Fruit fly (Drosophila melanogaster) whole organism, embryonic: ENCODE results near the gene rhea.
A peak's percentile ranks its signal among the peaks of the same experiment; 100 is the strongest.

ENCODE experiments used
- Atf-2 ChIP-seq: fragments of 200-800 bp; sonication (Bioruptor generic); optimal IDR thresholded peaks from 2 replicates; lab custom pipeline; 2016; ENCODE audit warnings: missing biosample characterization, missing genetic modification characterization
- CG10543 ChIP-seq: fragments of 200-800 bp; sonication (Bioruptor generic); optimal IDR thresholded peaks from 3 replicates; lab custom pipeline; 2017; ENCODE audit warnings: missing biosample characterization, mild to moderate bottlenecking, missing genetic modification characterization, moderate library complexity
- CG10959 ChIP-seq: fragments of 200-800 bp; sonication (Bioruptor generic); IDR thresholded peaks from 2 replicates; pipeline ENCODE4 v1.3.6; 2022; ENCODE audit warnings: missing biosample characterization, missing genetic modification characterization
- CG12769 ChIP-seq: fragments of 200-800 bp; sonication (Bioruptor generic); optimal IDR thresholded peaks from 2 replicates; lab custom pipeline; 2019; ENCODE audit warnings: missing biosample characterization, mild to moderate bottlenecking, missing genetic modification characterization, moderate library complexity
- CG13894 ChIP-seq: fragments of 200-800 bp; sonication (Bioruptor generic); optimal IDR thresholded peaks from 3 replicates; lab custom pipeline; 2018; ENCODE audit warnings: missing biosample characterization, mild to moderate bottlenecking, missing genetic modification characterization, moderate library complexity
- CG15073 ChIP-seq: fragments of 200-800 bp; sonication (Bioruptor generic); optimal IDR thresholded peaks from 2 replicates; lab custom pipeline; 2016; ENCODE audit warnings: missing biosample characterization, missing genetic modification characterization
- CG17186 ChIP-seq: fragments of 200-800 bp; sonication (Bioruptor generic); optimal IDR thresholded peaks from 3 replicates; lab custom pipeline; 2017; ENCODE audit warnings: missing biosample characterization, missing genetic modification reagents, missing genetic modification characterization
- CG17612 ChIP-seq: fragments of 200-800 bp; sonication (Bioruptor generic); IDR thresholded peaks from 2 replicates; pipeline ENCODE4 v1.3.6; 2022; ENCODE audit warnings: missing biosample characterization, missing genetic modification characterization
- CG30403 ChIP-seq: fragments of 200-800 bp; sonication (Bioruptor generic); optimal IDR thresholded peaks from 3 replicates; lab custom pipeline; 2016; ENCODE audit warnings: missing biosample characterization, missing genetic modification characterization
- CG30431 ChIP-seq: fragments of 200-800 bp; sonication (Bioruptor generic); optimal IDR thresholded peaks from 2 replicates; lab custom pipeline; 2017; ENCODE audit warnings: missing biosample characterization, missing genetic modification characterization
- CG31388 ChIP-seq: fragments of 200-800 bp; sonication (Bioruptor generic); optimal IDR thresholded peaks from 2 replicates; lab custom pipeline; 2016; ENCODE audit warnings: missing biosample characterization, missing genetic modification characterization
- CG32532 ChIP-seq: fragments of 200-800 bp; sonication (Bioruptor generic); IDR thresholded peaks from 2 replicates; pipeline ENCODE4 v1.3.6; 2022; ENCODE audit warnings: missing biosample characterization, missing genetic modification characterization
- CG3281 ChIP-seq: fragments of 200-800 bp; sonication (Bioruptor generic); optimal IDR thresholded peaks from 3 replicates; lab custom pipeline; 2017; ENCODE audit warnings: missing biosample characterization, mild to moderate bottlenecking, missing genetic modification characterization
- CG6254 ChIP-seq: fragments of 200-800 bp; sonication (Bioruptor generic); optimal IDR thresholded peaks from 3 replicates; lab custom pipeline; 2017; ENCODE audit warnings: mild to moderate bottlenecking, missing biosample characterization, missing genetic modification reagents, missing genetic modification characterization
- CG8359 ChIP-seq: fragments of 200-800 bp; sonication (Bioruptor generic); optimal IDR thresholded peaks from 2 replicates; lab custom pipeline; 2017; ENCODE audit warnings: missing biosample characterization, mild to moderate bottlenecking, missing genetic modification characterization, borderline replicate concordance
- CG9437 ChIP-seq: fragments of 200-800 bp; sonication (Bioruptor generic); optimal IDR thresholded peaks from 2 replicates; lab custom pipeline; 2018; ENCODE audit warnings: missing biosample characterization, mild to moderate bottlenecking, missing genetic modification characterization
- CG9797 ChIP-seq: fragments of 200-800 bp; sonication (Bioruptor generic); optimal IDR thresholded peaks from 3 replicates; lab custom pipeline; 2018; ENCODE audit warnings: missing biosample characterization, mild to moderate bottlenecking, missing genetic modification characterization
- CrebB ChIP-seq: fragments of 200-800 bp; sonication (Bioruptor generic); optimal IDR thresholded peaks from 3 replicates; lab custom pipeline; 2018; ENCODE audit warnings: missing biosample characterization, mild to moderate bottlenecking, missing genetic modification characterization
- Dbx ChIP-seq: fragments of 200-800 bp; sonication (Bioruptor generic); IDR thresholded peaks from 3 replicates; pipeline ENCODE4 v1.3.6; 2022; ENCODE audit warnings: missing biosample characterization, missing genetic modification characterization
- Hand ChIP-seq: fragments of 200-800 bp; sonication (Bioruptor generic); optimal IDR thresholded peaks from 2 replicates; lab custom pipeline; 2017; ENCODE audit warnings: mild to moderate bottlenecking, missing biosample characterization, missing genetic modification reagents, missing genetic modification characterization
- Hr39 ChIP-seq: fragments of >200 bp; optimal IDR thresholded peaks from 2 replicates; lab custom pipeline; 2017
- Med ChIP-seq: fragments of 200-800 bp; sonication (Bioruptor generic); peaks from one replicate; lab custom pipeline; 2016; ENCODE audit warnings: missing biosample characterization, missing genetic modification characterization, mild to moderate bottlenecking, inconsistent platforms, moderate library complexity
- NK7.1 ChIP-seq: fragments of 200-800 bp; sonication (Bioruptor generic); optimal IDR thresholded peaks from 3 replicates; lab custom pipeline; 2016; ENCODE audit warnings: missing biosample characterization, missing genetic modification characterization
- Oaz ChIP-seq: fragments of 200-800 bp; sonication (Bioruptor generic); IDR thresholded peaks from 2 replicates; pipeline ENCODE4 v1.3.6; 2022; ENCODE audit warnings: missing biosample characterization, missing genetic modification characterization
- Pdp1 ChIP-seq, 2 experiments: fragments of 200-800 bp; sonication (Bioruptor generic); optimal IDR thresholded peaks; 3 replicates each; lab custom pipeline; 2016; ENCODE audit warnings: missing biosample characterization in 2 of 2, missing genetic modification characterization in 2 of 2, mild to moderate bottlenecking in 1 of 2, moderate library complexity in 1 of 2
- Sry-δ ChIP-seq: fragments of 200-800 bp; sonication (Bioruptor generic); optimal IDR thresholded peaks from 2 replicates; lab custom pipeline; 2016; ENCODE audit warnings: missing biosample characterization, missing genetic modification characterization
- ap ChIP-seq: fragments of 200-800 bp; sonication (Bioruptor generic); IDR thresholded peaks from 2 replicates; pipeline ENCODE4 v1.3.6; 2022; ENCODE audit warnings: missing biosample characterization, missing genetic modification characterization
- ato ChIP-seq: fragments of 200-800 bp; sonication (Bioruptor generic); IDR thresholded peaks from 2 replicates; pipeline ENCODE4 v1.3.6; 2022; ENCODE audit warnings: missing biosample characterization, missing genetic modification characterization; ENCODE audit not compliant: partially characterized antibody
- az2 ChIP-seq: fragments of 200-800 bp; sonication (Bioruptor generic); optimal IDR thresholded peaks from 3 replicates; lab custom pipeline; 2016; ENCODE audit warnings: missing biosample characterization, missing genetic modification characterization
- bsh ChIP-seq, 2 experiments: fragments of 200-800 bp; sonication (Bioruptor generic); optimal IDR thresholded peaks; 2 replicates each; lab custom pipeline; 2017 to 2018; ENCODE audit warnings: mild to moderate bottlenecking in 2 of 2, missing biosample characterization in 2 of 2, missing genetic modification characterization in 2 of 2, moderate library complexity in 1 of 2
- chinmo ChIP-seq: fragments of 200-800 bp; sonication (Bioruptor generic); IDR thresholded peaks from 4 replicates; pipeline ENCODE4 v1.3.6; 2022; ENCODE audit warnings: missing biosample characterization, missing genetic modification characterization; ENCODE audit not compliant: partially characterized antibody
- dati ChIP-seq: fragments of 200-800 bp; sonication (Bioruptor generic); IDR thresholded peaks from 2 replicates; pipeline ENCODE4 v1.3.6; 2022; ENCODE audit warnings: missing biosample characterization, missing genetic modification characterization
- dm ChIP-seq: fragments of 200-800 bp; sonication (Bioruptor generic); optimal IDR thresholded peaks from 3 replicates; lab custom pipeline; 2016; ENCODE audit warnings: missing biosample characterization, missing genetic modification characterization
- fu2 ChIP-seq: fragments of 200-800 bp; sonication (Bioruptor generic); optimal IDR thresholded peaks from 2 replicates; lab custom pipeline; 2016; ENCODE audit warnings: missing biosample characterization, missing genetic modification characterization
- gem ChIP-seq: fragments of 200-800 bp; sonication (Bioruptor generic); optimal IDR thresholded peaks from 2 replicates; lab custom pipeline; 2019; ENCODE audit warnings: missing biosample characterization, mild to moderate bottlenecking, missing genetic modification characterization, moderate library complexity
- grn ChIP-seq: fragments of 200-800 bp; sonication (Bioruptor generic); optimal IDR thresholded peaks from 3 replicates; lab custom pipeline; 2017; ENCODE audit warnings: missing biosample characterization, missing genetic modification characterization
- gt ChIP-seq: fragments of 200-800 bp; sonication (Bioruptor generic); IDR thresholded peaks from 2 replicates; pipeline ENCODE4 v1.3.6; 2022; ENCODE audit warnings: missing biosample characterization, missing genetic modification characterization
- hth ChIP-seq: fragments of >200 bp; optimal IDR thresholded peaks from 2 replicates; lab custom pipeline; 2017; ENCODE audit warnings: inconsistent platforms
- insv ChIP-seq, 2 experiments: fragments of 200-800 bp; sonication (Bioruptor generic); optimal IDR thresholded peaks; 3 replicates each; lab custom pipeline; 2016 to 2018; ENCODE audit warnings: missing biosample characterization in 2 of 2, missing genetic modification characterization in 2 of 2
- kay ChIP-seq: fragments of 200-800 bp; sonication (Bioruptor generic); optimal IDR thresholded peaks from 2 replicates; lab custom pipeline; 2016; ENCODE audit warnings: missing biosample characterization, missing genetic modification characterization
- knrl ChIP-seq: fragments of 200-800 bp; sonication (Bioruptor generic); IDR thresholded peaks from 3 replicates; pipeline ENCODE4 v1.3.6; 2022; ENCODE audit warnings: missing biosample characterization, missing genetic modification characterization; ENCODE audit not compliant: partially characterized antibody
- mirr ChIP-seq: fragments of 200-800 bp; sonication (Bioruptor generic); optimal IDR thresholded peaks from 3 replicates; lab custom pipeline; 2018; ENCODE audit warnings: missing biosample characterization, mild to moderate bottlenecking, missing genetic modification characterization
- nom ChIP-seq: fragments of 200-800 bp; sonication (Bioruptor generic); optimal IDR thresholded peaks from 2 replicates; lab custom pipeline; 2017; ENCODE audit warnings: missing biosample characterization, missing genetic modification characterization, mild to moderate bottlenecking, moderate library complexity, missing genetic modification reagents
- repo ChIP-seq: fragments of 200-800 bp; sonication (Bioruptor generic); optimal IDR thresholded peaks from 2 replicates; lab custom pipeline; 2016; ENCODE audit warnings: missing biosample characterization, missing genetic modification characterization
- schlank ChIP-seq: fragments of 200-800 bp; sonication (Bioruptor generic); optimal IDR thresholded peaks from 2 replicates; lab custom pipeline; 2018; ENCODE audit warnings: missing biosample characterization, mild to moderate bottlenecking, missing genetic modification characterization
- sens-2 ChIP-seq: fragments of 200-800 bp; sonication (Bioruptor generic); IDR thresholded peaks from 2 replicates; pipeline ENCODE4 v1.3.6; 2022; ENCODE audit warnings: missing biosample characterization, missing genetic modification characterization
- slp2 ChIP-seq: fragments of 200-800 bp; sonication (Bioruptor generic); optimal IDR thresholded peaks from 2 replicates; lab custom pipeline; 2016; ENCODE audit warnings: missing biosample characterization, missing genetic modification characterization
- tin ChIP-seq: fragments of 200-800 bp; sonication (Bioruptor generic); optimal IDR thresholded peaks from 3 replicates; lab custom pipeline; 2016; ENCODE audit warnings: missing biosample characterization, missing genetic modification characterization
- toy ChIP-seq: fragments of 200-800 bp; sonication (Bioruptor generic); IDR thresholded peaks from 2 replicates; pipeline ENCODE4 v1.3.6; 2022; ENCODE audit warnings: missing biosample characterization, missing genetic modification characterization
- trem ChIP-seq: fragments of 200-800 bp; optimal IDR thresholded peaks from 3 replicates; lab custom pipeline; 2019; ENCODE audit warnings: missing biosample characterization, mild to moderate bottlenecking, missing genetic modification characterization, moderate library complexity
- z ChIP-seq: fragments of 200-800 bp; sonication (Bioruptor generic); IDR thresholded peaks from 3 replicates; pipeline ENCODE4 v1.3.6; 2022; ENCODE audit warnings: missing biosample characterization, missing genetic modification characterization

rhea gene

DNA sequence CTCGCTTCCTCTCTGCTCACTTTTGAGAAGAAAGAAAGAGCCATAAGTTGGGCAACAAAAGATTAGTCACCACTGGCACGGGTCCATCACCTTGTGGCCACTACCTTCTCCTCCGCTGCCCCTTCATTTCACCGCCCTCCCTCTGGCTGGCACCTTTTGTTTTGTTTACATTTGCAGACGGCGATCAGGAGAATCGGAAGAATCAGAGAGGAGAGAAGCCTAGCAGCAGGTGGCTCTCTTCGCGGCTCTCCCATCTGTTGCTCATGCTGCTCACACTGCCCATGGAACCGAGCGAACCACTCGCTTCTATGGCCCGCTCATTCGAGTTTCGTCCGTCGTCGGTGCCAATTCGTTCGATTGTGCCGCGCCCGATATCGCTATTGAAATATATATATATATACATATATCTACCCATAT lies 1.6 kb downstream of the rhea start (continued):
- no peak for TF ChIP-seq gem
- no peak for TF ChIP-seq CG31388 (GFP tag; lab: Kevin White, UChicago)
- peak; percentile 47 for TF ChIP-seq CG13894 (tag; lab: Kevin White, UChicago)
- peak; percentile 91; the same call in 1 of the 4 replicates for TF ChIP-seq chinmo (GFP tag; lab: Robert Waterston, UW)
- peak; percentile 58 for TF ChIP-seq CG10543 (GFP tag; lab: Kevin White, UChicago)
- no peak for TF ChIP-seq NK7.1
- TF ChIP-seq insv (GFP tag; optimal IDR thresholded peaks at IDR 0.05; lab: Kevin White, UChicago): no peak
- no peak for TF ChIP-seq Oaz (GFP tag; lab: Robert Waterston, UW)
- no peak for TF ChIP-seq Sry-δ (GFP tag; lab: Kevin White, UChicago)
- TF ChIP-seq Hr39 (lab: Kevin White, UChicago): no peak
- peak in 1 of 2 experiments; percentile 66 for TF ChIP-seq Pdp1 (GFP tag; optimal IDR thresholded peaks at IDR 0.05; lab: Kevin White, UChicago)
- no peak for TF ChIP-seq repo (GFP tag; lab: Kevin White, UChicago)
- peak; percentile 85 for TF ChIP-seq Med
- no peak for TF ChIP-seq knrl
- no peak for TF ChIP-seq sens-2 (GFP tag; lab: Robert Waterston, UW)
- no peak for TF ChIP-seq tin (GFP tag; lab: Kevin White, UChicago)
- TF ChIP-seq CG3281 (GFP tag; lab: Kevin White, UChicago): peak; percentile 19
- TF ChIP-seq CG30403 (GFP tag; lab: Kevin White, UChicago): no peak
- peak; percentile 93 for TF ChIP-seq kay (GFP tag; lab: Kevin White, UChicago)
- peak; percentile 61; the same call in 1 of the 2 replicates for TF ChIP-seq CG32532
- TF ChIP-seq toy (GFP tag; lab: Robert Waterston, UW): no peak; the same call in 1 of the 2 replicates
- no peak for TF ChIP-seq CG9797
- TF ChIP-seq dm (GFP tag; lab: Kevin White, UChicago): no peak
- TF ChIP-seq az2 (GFP tag; lab: Kevin White, UChicago): no peak
- TF ChIP-seq ap (GFP tag; lab: Robert Waterston, UW): no peak
- TF ChIP-seq CG15073 (GFP tag; lab: Kevin White, UChicago): no peak
- TF ChIP-seq CG9437 (GFP tag; lab: Kevin White, UChicago): no peak
- TF ChIP-seq hth (lab: Kevin White, UChicago): no peak
- TF ChIP-seq CG17612 (GFP tag; lab: Robert Waterston, UW): no peak
- peak; percentile 89 for TF ChIP-seq nom
- no peak for TF ChIP-seq CG30431
- peak; percentile 15 for TF ChIP-seq trem
- 0 out of 2 replicates have a peak, but pooled peaks have one; percentile 32 for TF ChIP-seq ato (GFP tag; lab: Robert Waterston, UW)
- peak; percentile 76; the same call in 2 of the 3 replicates for TF ChIP-seq Dbx (GFP tag; lab: Robert Waterston, UW)
- TF ChIP-seq gt (GFP tag; lab: Robert Waterston, UW): no peak
- TF ChIP-seq CG6254 (GFP tag; lab: Kevin White, UChicago): no peak
- peak; percentile 91 for TF ChIP-seq CG12769 (tag; lab: Kevin White, UChicago)
- TF ChIP-seq fu2: no peak
- no peak for TF ChIP-seq grn
- no peak for TF ChIP-seq CG17186
- TF ChIP-seq z (GFP tag; lab: Robert Waterston, UW): peak; percentile 55; the same call in 2 of the 3 replicates
- TF ChIP-seq schlank (tag; lab: Kevin White, UChicago): no peak
- no peak for TF ChIP-seq dati (GFP tag; lab: Robert Waterston, UW)
- TF ChIP-seq bsh (GFP tag; optimal IDR thresholded peaks at IDR 0.05; lab: Kevin White, UChicago): peak in 1 of 2 experiments; percentile 48
- no peak for TF ChIP-seq Atf-2
- TF ChIP-seq CG8359 (GFP tag; lab: Kevin White, UChicago): no peak
- no peak for TF ChIP-seq CG10959 (GFP tag; lab: Robert Waterston, UW)
- TF ChIP-seq CrebB (tag; lab: Kevin White, UChicago): peak; percentile 57
- no peak for TF ChIP-seq slp2
- TF ChIP-seq mirr: peak; percentile 54
- peak; percentile 24 for TF ChIP-seq Hand
